Worm (Caenorhabditis elegans): ENCODE measurements around the gene clec-54.
A peak's percentile ranks its signal among the peaks of the same experiment; 100 is the strongest.

ce11 chrV:14480533-14480932 lies 3.8 kb downstream of the clec-54 start:
- TF ChIP-seq nhr-25 (tag; optimal IDR thresholded peaks at IDR 0.05; ENCODE audit: borderline replicate concordance, insufficient read depth) (no peak), ztf-11 (tag; optimal IDR thresholded peaks at IDR 0.05) (no peak), skn-1 (tag; optimal IDR thresholded peaks at IDR 0.05) (no peak), fkh-10 (GFP tag; optimal IDR thresholded peaks at IDR 0.05) (no peak), snpc-4 (tag; optimal IDR thresholded peaks at IDR 0.05) (no peak), egl-27 (tag; optimal IDR thresholded peaks at IDR 0.05) (no peak), lsy-2 (tag; optimal IDR thresholded peaks at IDR 0.05) (no peak), lim-7 (GFP tag; IDR thresholded peaks at IDR 0.05) (no peak), nhr-77 (tag; optimal IDR thresholded peaks at IDR 0.05) (no peak), set-16 (GFP tag; IDR thresholded peaks at IDR 0.05) (peak; percentile 83), nhr-76 (tag; optimal IDR thresholded peaks at IDR 0.05) (no peak), fos-1 (tag; optimal IDR thresholded peaks at IDR 0.05) (no peak)

Data from whole organism, L4 larva.